Fruit fly (Drosophila melanogaster) whole organism, adult: ENCODE results near the gene CG10470.

Experiments
- CG33017 ChIP-seq: fragments of 200-800 bp; sonication (Bioruptor generic); optimal IDR thresholded peaks from 2 replicates; lab custom pipeline; 2018; ENCODE audit warnings: missing biosample characterization, mild to moderate bottlenecking, missing genetic modification characterization, moderate library complexity
- CG5204 ChIP-seq: fragments of 200-800 bp; sonication (Bioruptor generic); optimal IDR thresholded peaks from 2 replicates; lab custom pipeline; 2016; ENCODE audit warnings: missing biosample characterization, missing genetic modification characterization
- CG7045 ChIP-seq: fragments of 200-800 bp; sonication (Bioruptor generic); optimal IDR thresholded peaks from 2 replicates; lab custom pipeline; 2017; ENCODE audit warnings: missing biosample characterization, mild to moderate bottlenecking, missing genetic modification characterization
- Clk ChIP-seq: fragments of 200-800 bp; sonication (Bioruptor generic); optimal IDR thresholded peaks from 2 replicates; lab custom pipeline; 2017; ENCODE audit warnings: missing biosample characterization, missing genetic modification characterization
- Hr96 ChIP-seq: fragments of 200-800 bp; sonication (Bioruptor generic); optimal IDR thresholded peaks from 2 replicates; lab custom pipeline; 2016; ENCODE audit warnings: missing biosample characterization, missing genetic modification characterization
- Mnt ChIP-seq: fragments of 200-800 bp; sonication (Bioruptor generic); optimal IDR thresholded peaks from 2 replicates; lab custom pipeline; 2016; ENCODE audit warnings: missing biosample characterization, mild to moderate bottlenecking, missing genetic modification characterization
- cic ChIP-seq: fragments of 200-800 bp; sonication (Bioruptor generic); optimal IDR thresholded peaks from 2 replicates; lab custom pipeline; 2017; ENCODE audit warnings: missing biosample characterization, mild to moderate bottlenecking, missing genetic modification characterization, moderate library complexity
- tj ChIP-seq: fragments of 200-800 bp; sonication (Bioruptor generic); optimal IDR thresholded peaks from 3 replicates; lab custom pipeline; 2017; ENCODE audit warnings: missing biosample characterization, mild to moderate bottlenecking, missing genetic modification characterization, moderate library complexity
- toe ChIP-seq: fragments of 200-800 bp; sonication (Bioruptor generic); optimal IDR thresholded peaks from 2 replicates; lab custom pipeline; 2016; ENCODE audit warnings: missing biosample characterization, missing genetic modification characterization

- TF ChIP-seq toe (GFP tag; lab: Kevin White, UChicago): no peak
- no peak for TF ChIP-seq CG7045
- TF ChIP-seq Clk: no peak
- TF ChIP-seq CG5204 (GFP tag; lab: Kevin White, UChicago): no peak
- TF ChIP-seq tj (GFP tag; lab: Kevin White, UChicago): no peak
- no peak for TF ChIP-seq Mnt (GFP tag; lab: Kevin White, UChicago)
- TF ChIP-seq CG33017 (tag; lab: Kevin White, UChicago): no peak
- TF ChIP-seq cic (GFP tag; lab: Kevin White, UChicago): no peak
- TF ChIP-seq Hr96 (GFP tag; lab: Kevin White, UChicago): no peak
Observed at dm6 chr2L:19083320-19083764, 34.5 kb downstream of the CG10470 start.
